Fruit fly (Drosophila melanogaster) whole organism, adult: ENCODE data around the gene CG11629.

Experiments
- CG11617 ChIP-seq: fragments of 200-800 bp; sonication (Bioruptor generic); optimal IDR thresholded peaks from 2 replicates; lab custom pipeline; 2017; ENCODE audit warnings: mild to moderate bottlenecking, missing biosample characterization, missing genetic modification reagents, missing genetic modification characterization
- CG12768 ChIP-seq: fragments of 200-800 bp; sonication (Bioruptor generic); optimal IDR thresholded peaks from 2 replicates; lab custom pipeline; 2017; ENCODE audit warnings: missing biosample characterization, missing genetic modification characterization, mild to moderate bottlenecking, moderate library complexity, missing genetic modification reagents
- CG14711 ChIP-seq: fragments of 200-800 bp; sonication (Bioruptor generic); optimal IDR thresholded peaks from 2 replicates; lab custom pipeline; 2018; ENCODE audit warnings: missing biosample characterization, mild to moderate bottlenecking, missing genetic modification characterization, moderate library complexity
- CG1620 ChIP-seq: fragments of 200-800 bp; sonication (Bioruptor generic); optimal IDR thresholded peaks from 2 replicates; lab custom pipeline; 2016; ENCODE audit warnings: missing biosample characterization, missing genetic modification characterization
- CG33017 ChIP-seq: fragments of 200-800 bp; sonication (Bioruptor generic); optimal IDR thresholded peaks from 2 replicates; lab custom pipeline; 2018; ENCODE audit warnings: missing biosample characterization, mild to moderate bottlenecking, missing genetic modification characterization, moderate library complexity
- CG5204 ChIP-seq: fragments of 200-800 bp; sonication (Bioruptor generic); optimal IDR thresholded peaks from 2 replicates; lab custom pipeline; 2016; ENCODE audit warnings: missing biosample characterization, missing genetic modification characterization
- CG7045 ChIP-seq: fragments of 200-800 bp; sonication (Bioruptor generic); optimal IDR thresholded peaks from 2 replicates; lab custom pipeline; 2017; ENCODE audit warnings: missing biosample characterization, mild to moderate bottlenecking, missing genetic modification characterization
- CG7101 ChIP-seq: fragments of 200-800 bp; sonication (Bioruptor generic); optimal IDR thresholded peaks from 2 replicates; lab custom pipeline; 2018; ENCODE audit warnings: missing biosample characterization, mild to moderate bottlenecking, missing genetic modification characterization, moderate library complexity
- Clk ChIP-seq: fragments of 200-800 bp; sonication (Bioruptor generic); optimal IDR thresholded peaks from 2 replicates; lab custom pipeline; 2017; ENCODE audit warnings: missing biosample characterization, missing genetic modification characterization
- Crg-1 ChIP-seq: fragments of 200-800 bp; sonication (Bioruptor generic); optimal IDR thresholded peaks from 2 replicates; lab custom pipeline; 2016; ENCODE audit warnings: missing biosample characterization, missing genetic modification characterization
- Hr96 ChIP-seq: fragments of 200-800 bp; sonication (Bioruptor generic); optimal IDR thresholded peaks from 2 replicates; lab custom pipeline; 2016; ENCODE audit warnings: missing biosample characterization, missing genetic modification characterization
- Mnt ChIP-seq: fragments of 200-800 bp; sonication (Bioruptor generic); optimal IDR thresholded peaks from 2 replicates; lab custom pipeline; 2016; ENCODE audit warnings: missing biosample characterization, mild to moderate bottlenecking, missing genetic modification characterization
- bab1 ChIP-seq: fragments of 200-800 bp; sonication (Bioruptor generic); optimal IDR thresholded peaks from 3 replicates; lab custom pipeline; 2019; ENCODE audit warnings: missing biosample characterization, mild to moderate bottlenecking, missing genetic modification characterization, moderate library complexity
- cic ChIP-seq: fragments of 200-800 bp; sonication (Bioruptor generic); optimal IDR thresholded peaks from 2 replicates; lab custom pipeline; 2017; ENCODE audit warnings: missing biosample characterization, mild to moderate bottlenecking, missing genetic modification characterization, moderate library complexity
- cnc ChIP-seq, 2 experiments: fragments of >200 bp; optimal IDR thresholded peaks; 2 replicates each; lab custom pipeline; 2017
- kay ChIP-seq: fragments of 200-800 bp; sonication (Bioruptor generic); peaks from one replicate; lab custom pipeline; 2016; ENCODE audit warnings: missing biosample characterization, missing genetic modification characterization, borderline replicate concordance
- ovo ChIP-seq: fragments of 200-800 bp; sonication (Bioruptor generic); optimal IDR thresholded peaks from 2 replicates; lab custom pipeline; 2016; ENCODE audit warnings: missing biosample characterization, missing genetic modification characterization
- pad ChIP-seq: fragments of 200-800 bp; sonication (Bioruptor generic); optimal IDR thresholded peaks from 3 replicates; lab custom pipeline; 2017; ENCODE audit warnings: missing biosample characterization, missing genetic modification characterization, mild to moderate bottlenecking, moderate library complexity, missing genetic modification reagents
- tj ChIP-seq: fragments of 200-800 bp; sonication (Bioruptor generic); optimal IDR thresholded peaks from 3 replicates; lab custom pipeline; 2017; ENCODE audit warnings: missing biosample characterization, mild to moderate bottlenecking, missing genetic modification characterization, moderate library complexity
- toe ChIP-seq: fragments of 200-800 bp; sonication (Bioruptor generic); optimal IDR thresholded peaks from 2 replicates; lab custom pipeline; 2016; ENCODE audit warnings: missing biosample characterization, missing genetic modification characterization

Gene CG11629

dm6 chr2L:21885502-21885901 lies 12.6 kb downstream of the CG11629 start:
- TF ChIP-seq CG33017 (tag; lab: Kevin White, UChicago), result no peak

- no peak for TF ChIP-seq CG7045 (GFP tag; lab: Kevin White, UChicago)
- no peak for TF ChIP-seq Hr96
- no peak for TF ChIP-seq pad (GFP tag; lab: Kevin White, UChicago)
- no peak for TF ChIP-seq tj (GFP tag; lab: Kevin White, UChicago)
- TF ChIP-seq CG12768 (GFP tag; lab: Kevin White, UChicago), result no peak
- TF ChIP-seq CG1620 (GFP tag; lab: Kevin White, UChicago), result no peak
- no peak for TF ChIP-seq CG5204
- no peak for TF ChIP-seq toe
- no peak for TF ChIP-seq cnc (optimal IDR thresholded peaks at IDR 0.05; lab: Kevin White, UChicago)
- no peak for TF ChIP-seq Crg-1 (GFP tag; lab: Kevin White, UChicago)
Measured at dm6 chr2L:21881504-21882124, 16.5 kb downstream of the CG11629 start.

- no peak for TF ChIP-seq Hr96
- no peak for TF ChIP-seq CG12768 (GFP tag; lab: Kevin White, UChicago)
- no peak for TF ChIP-seq pad (GFP tag; lab: Kevin White, UChicago)
- TF ChIP-seq CG5204, result no peak
- TF ChIP-seq ovo (GFP tag; lab: Kevin White, UChicago), result no peak
- TF ChIP-seq tj (GFP tag; lab: Kevin White, UChicago), result no peak
- TF ChIP-seq CG7045 (GFP tag; lab: Kevin White, UChicago), result no peak
- no peak for TF ChIP-seq bab1 (GFP tag; lab: Kevin White, UChicago)
- no peak for TF ChIP-seq cnc (optimal IDR thresholded peaks at IDR 0.05; lab: Kevin White, UChicago)
- TF ChIP-seq kay (GFP tag; lab: Kevin White, UChicago), result no peak
- TF ChIP-seq CG11617, result no peak
- TF ChIP-seq Clk, result no peak
- no peak for TF ChIP-seq CG7101 (tag; lab: Kevin White, UChicago)
Measured at dm6 chr2L:21879411-21879810, 18.7 kb downstream of the CG11629 start.

dm6 chr2L:21877006-21877405 lies 21.1 kb downstream of the CG11629 start:
- no peak for TF ChIP-seq bab1 (GFP tag; lab: Kevin White, UChicago)
- TF ChIP-seq toe, result no peak
- no peak for TF ChIP-seq CG5204
- no peak for TF ChIP-seq Clk
- no peak for TF ChIP-seq kay (GFP tag; lab: Kevin White, UChicago)
- TF ChIP-seq Crg-1 (GFP tag; lab: Kevin White, UChicago), result no peak
- TF ChIP-seq CG14711 (tag; lab: Kevin White, UChicago), result no peak
- no peak for TF ChIP-seq CG12768 (GFP tag; lab: Kevin White, UChicago)
- TF ChIP-seq ovo (GFP tag; lab: Kevin White, UChicago), result no peak
- no peak for TF ChIP-seq CG11617
- TF ChIP-seq CG1620 (GFP tag; lab: Kevin White, UChicago), result no peak
- TF ChIP-seq cic (GFP tag; lab: Kevin White, UChicago), result no peak
- no peak for TF ChIP-seq CG7045 (GFP tag; lab: Kevin White, UChicago)
- no peak for TF ChIP-seq tj (GFP tag; lab: Kevin White, UChicago)
- TF ChIP-seq Hr96, result no peak
- TF ChIP-seq cnc (optimal IDR thresholded peaks at IDR 0.05; lab: Kevin White, UChicago), result no peak
- TF ChIP-seq CG7101 (tag; lab: Kevin White, UChicago), result no peak
- no peak for TF ChIP-seq pad (GFP tag; lab: Kevin White, UChicago)
- TF ChIP-seq Mnt (GFP tag; lab: Kevin White, UChicago), result no peak

dm6 chr2L:21873696-21874095 lies 24.4 kb downstream of the CG11629 start:
- TF ChIP-seq Clk, result no peak
- TF ChIP-seq tj (GFP tag; lab: Kevin White, UChicago), result no peak
- TF ChIP-seq CG11617, result no peak
- no peak for TF ChIP-seq CG14711 (tag; lab: Kevin White, UChicago)
- no peak for TF ChIP-seq CG5204
- TF ChIP-seq cic (GFP tag; lab: Kevin White, UChicago), result no peak
- no peak for TF ChIP-seq CG7101 (tag; lab: Kevin White, UChicago)
- no peak for TF ChIP-seq CG33017 (tag; lab: Kevin White, UChicago)
- TF ChIP-seq bab1 (GFP tag; lab: Kevin White, UChicago), result no peak
- TF ChIP-seq ovo (GFP tag; lab: Kevin White, UChicago), result no peak

dm6 chr2L:21871708-21872107 lies 26.4 kb downstream of the CG11629 start:
- TF ChIP-seq CG7101 (tag; lab: Kevin White, UChicago) (no peak), Hr96 (no peak), CG1620 (GFP tag; lab: Kevin White, UChicago) (no peak), Clk (no peak), ovo (GFP tag; lab: Kevin White, UChicago) (no peak), CG14711 (tag; lab: Kevin White, UChicago) (no peak), tj (GFP tag; lab: Kevin White, UChicago) (no peak), CG7045 (GFP tag; lab: Kevin White, UChicago) (no peak)

dm6 chr2L:21868712-21869280 lies 29.3 kb downstream of the CG11629 start:
- no peak for TF ChIP-seq CG1620 (GFP tag; lab: Kevin White, UChicago)
- no peak for TF ChIP-seq toe
- TF ChIP-seq kay (GFP tag; lab: Kevin White, UChicago), result no peak
- TF ChIP-seq tj (GFP tag; lab: Kevin White, UChicago), result no peak
- no peak for TF ChIP-seq CG33017 (tag; lab: Kevin White, UChicago)
- no peak for TF ChIP-seq CG12768 (GFP tag; lab: Kevin White, UChicago)
- TF ChIP-seq ovo (GFP tag; lab: Kevin White, UChicago), result no peak
